Fruit fly (Drosophila melanogaster) whole organism, embryonic: Measurements from ENCODE around the gene CG10863.
A peak's percentile ranks its signal among the peaks of the same experiment; 100 is the strongest.

Experiments
- CG10366 ChIP-seq: fragments of 200-800 bp; sonication (Bioruptor generic); IDR thresholded peaks from 2 replicates; pipeline ENCODE4 v1.3.6; 2022; ENCODE audit warnings: missing biosample characterization, missing genetic modification characterization
- CG12155 ChIP-seq: fragments of 200-800 bp; sonication (Bioruptor generic); optimal IDR thresholded peaks from 3 replicates; lab custom pipeline; 2016; ENCODE audit warnings: missing biosample characterization, missing genetic modification characterization
- CG14710 ChIP-seq: fragments of 200-800 bp; sonication (Bioruptor generic); optimal IDR thresholded peaks from 3 replicates; lab custom pipeline; 2019; ENCODE audit warnings: missing biosample characterization, mild to moderate bottlenecking, missing genetic modification characterization, moderate library complexity
- CG16813 ChIP-seq: fragments of 200-800 bp; sonication (Bioruptor generic); IDR thresholded peaks from 3 replicates; pipeline ENCODE4 v1.3.6; 2022; ENCODE audit warnings: missing biosample characterization, missing genetic modification characterization; ENCODE audit not compliant: partially characterized antibody
- CG18599 ChIP-seq: fragments of 200-800 bp; sonication (Bioruptor generic); optimal IDR thresholded peaks from 3 replicates; lab custom pipeline; 2017; ENCODE audit warnings: missing biosample characterization, missing genetic modification characterization, mild to moderate bottlenecking, moderate library complexity, missing genetic modification reagents
- CG2116 ChIP-seq: fragments of 200-800 bp; sonication (Bioruptor generic); optimal IDR thresholded peaks from 3 replicates; lab custom pipeline; 2018; ENCODE audit warnings: missing biosample characterization, mild to moderate bottlenecking, missing genetic modification characterization
- CG30403 ChIP-seq: fragments of 200-800 bp; sonication (Bioruptor generic); optimal IDR thresholded peaks from 3 replicates; lab custom pipeline; 2016; ENCODE audit warnings: missing biosample characterization, missing genetic modification characterization
- CG30431 ChIP-seq: fragments of 200-800 bp; sonication (Bioruptor generic); optimal IDR thresholded peaks from 2 replicates; lab custom pipeline; 2017; ENCODE audit warnings: missing biosample characterization, missing genetic modification characterization
- CG31388 ChIP-seq: fragments of 200-800 bp; sonication (Bioruptor generic); optimal IDR thresholded peaks from 2 replicates; lab custom pipeline; 2016; ENCODE audit warnings: missing biosample characterization, missing genetic modification characterization
- CG32767 ChIP-seq: fragments of 200-800 bp; sonication (Bioruptor generic); IDR thresholded peaks from 2 replicates; pipeline ENCODE4 v1.3.6; 2022; ENCODE audit warnings: missing biosample characterization, missing genetic modification characterization
- CG4404 ChIP-seq: fragments of 200-800 bp; sonication (Bioruptor generic); IDR thresholded peaks from 2 replicates; pipeline ENCODE4 v1.3.6; 2022; ENCODE audit warnings: missing biosample characterization, missing genetic modification characterization
- CG4707 ChIP-seq: fragments of 200-800 bp; sonication (Bioruptor generic); optimal IDR thresholded peaks from 2 replicates; lab custom pipeline; 2018; ENCODE audit warnings: missing biosample characterization, mild to moderate bottlenecking, missing genetic modification characterization, moderate library complexity
- CG5180 ChIP-seq: fragments of 200-800 bp; sonication (Bioruptor generic); optimal IDR thresholded peaks from 3 replicates; lab custom pipeline; 2017; ENCODE audit warnings: missing biosample characterization, missing genetic modification characterization, mild to moderate bottlenecking, moderate library complexity, missing genetic modification reagents
- CG6254 ChIP-seq: fragments of 200-800 bp; sonication (Bioruptor generic); optimal IDR thresholded peaks from 3 replicates; lab custom pipeline; 2017; ENCODE audit warnings: mild to moderate bottlenecking, missing biosample characterization, missing genetic modification reagents, missing genetic modification characterization
- CG7987 ChIP-seq: fragments of 200-800 bp; sonication (Bioruptor generic); optimal IDR thresholded peaks from 2 replicates; lab custom pipeline; 2018; ENCODE audit warnings: missing biosample characterization, mild to moderate bottlenecking, missing genetic modification characterization, moderate library complexity
- Doc2 ChIP-seq: fragments of 200-800 bp; sonication (Bioruptor generic); IDR thresholded peaks from 2 replicates; pipeline ENCODE4 v1.3.6; 2022; ENCODE audit warnings: missing biosample characterization, missing genetic modification characterization
- Dref ChIP-seq: fragments of 200-800 bp; sonication (Bioruptor generic); IDR thresholded peaks from 2 replicates; pipeline ENCODE4 v1.3.6; 2022; ENCODE audit warnings: missing biosample characterization, missing genetic modification characterization
- ERR ChIP-seq: fragments of 200-800 bp; sonication (Bioruptor generic); optimal IDR thresholded peaks from 2 replicates; lab custom pipeline; 2016; ENCODE audit warnings: missing biosample characterization, missing genetic modification characterization
- Ets65A ChIP-seq: fragments of 200-800 bp; sonication (Bioruptor generic); peaks from one replicate; lab custom pipeline; 2016; ENCODE audit warnings: missing biosample characterization, missing genetic modification characterization
- HLH54F ChIP-seq: fragments of 200-800 bp; sonication (Bioruptor generic); optimal IDR thresholded peaks from 3 replicates; lab custom pipeline; 2016; ENCODE audit warnings: missing biosample characterization, missing genetic modification characterization
- HmgZ ChIP-seq: fragments of 200-800 bp; sonication (Bioruptor generic); optimal IDR thresholded peaks from 2 replicates; lab custom pipeline; 2018; ENCODE audit warnings: missing biosample characterization, mild to moderate bottlenecking, missing genetic modification characterization
- Lim3 ChIP-seq: fragments of 200-800 bp; sonication (Bioruptor generic); IDR thresholded peaks from 2 replicates; pipeline ENCODE4 v1.3.6; 2022; ENCODE audit warnings: missing biosample characterization, missing genetic modification characterization
- MESR4 ChIP-seq: fragments of 200-800 bp; sonication (Bioruptor generic); optimal IDR thresholded peaks from 2 replicates; lab custom pipeline; 2018; ENCODE audit warnings: missing biosample characterization, mild to moderate bottlenecking, missing genetic modification characterization, moderate library complexity
- Med ChIP-seq: fragments of 200-800 bp; sonication (Bioruptor generic); peaks from one replicate; lab custom pipeline; 2016; ENCODE audit warnings: missing biosample characterization, missing genetic modification characterization, mild to moderate bottlenecking, inconsistent platforms, moderate library complexity
- Neu2 ChIP-seq: fragments of 200-800 bp; sonication (Bioruptor generic); optimal IDR thresholded peaks from 3 replicates; lab custom pipeline; 2016; ENCODE audit warnings: missing biosample characterization, missing genetic modification characterization, borderline replicate concordance
- Pdp1 ChIP-seq, 2 experiments: fragments of 200-800 bp; sonication (Bioruptor generic); optimal IDR thresholded peaks; 3 replicates each; lab custom pipeline; 2016; ENCODE audit warnings: missing biosample characterization in 2 of 2, missing genetic modification characterization in 2 of 2, mild to moderate bottlenecking in 1 of 2, moderate library complexity in 1 of 2
- dati ChIP-seq: fragments of 200-800 bp; sonication (Bioruptor generic); IDR thresholded peaks from 2 replicates; pipeline ENCODE4 v1.3.6; 2022; ENCODE audit warnings: missing biosample characterization, missing genetic modification characterization
- gce ChIP-seq: fragments of 200-800 bp; sonication (Bioruptor generic); IDR thresholded peaks from 3 replicates; pipeline ENCODE4 v1.3.6; 2022; ENCODE audit warnings: missing biosample characterization, missing genetic modification characterization
- inv ChIP-seq: fragments of 200-800 bp; sonication (Bioruptor generic); IDR thresholded peaks from 2 replicates; pipeline ENCODE4 v1.3.6; 2022; ENCODE audit warnings: missing biosample characterization, missing genetic modification characterization; ENCODE audit not compliant: partially characterized antibody
- jigr1 ChIP-seq: fragments of 200-800 bp; sonication (Bioruptor generic); IDR thresholded peaks from 3 replicates; pipeline ENCODE4 v1.3.6; 2022; ENCODE audit warnings: missing biosample characterization, missing genetic modification characterization
- lbe ChIP-seq: fragments of 200-800 bp; sonication (Bioruptor generic); optimal IDR thresholded peaks from 2 replicates; lab custom pipeline; 2016; ENCODE audit warnings: missing biosample characterization, mild to moderate bottlenecking, missing genetic modification characterization
- nerfin-1 ChIP-seq: fragments of 200-800 bp; sonication (Bioruptor generic); optimal IDR thresholded peaks from 3 replicates; lab custom pipeline; 2019; ENCODE audit warnings: missing biosample characterization, mild to moderate bottlenecking, missing genetic modification characterization, moderate library complexity
- pum ChIP-seq: fragments of 200-800 bp; sonication (Bioruptor generic); optimal IDR thresholded peaks from 2 replicates; lab custom pipeline; 2016; ENCODE audit warnings: missing biosample characterization, missing genetic modification characterization
- salm ChIP-seq: fragments of 200-800 bp; sonication (Bioruptor generic); optimal IDR thresholded peaks from 2 replicates; lab custom pipeline; 2018; ENCODE audit warnings: missing biosample characterization, mild to moderate bottlenecking, missing genetic modification characterization
- seq ChIP-seq: fragments of 200-800 bp; sonication (Bioruptor generic); IDR thresholded peaks from 2 replicates; pipeline ENCODE4 v1.3.6; 2022; ENCODE audit warnings: missing biosample characterization, missing genetic modification characterization
- stwl ChIP-seq: fragments of 200-800 bp; sonication (Bioruptor generic); optimal IDR thresholded peaks from 3 replicates; lab custom pipeline; 2018; ENCODE audit warnings: missing biosample characterization, mild to moderate bottlenecking, missing genetic modification characterization, moderate library complexity
- tgo ChIP-seq: fragments of 200-800 bp; sonication (Bioruptor generic); IDR thresholded peaks from 3 replicates; pipeline ENCODE4 v1.3.6; 2022; ENCODE audit warnings: missing biosample characterization, missing genetic modification characterization
- tna ChIP-seq: fragments of 200-800 bp; sonication (Bioruptor generic); IDR thresholded peaks from 2 replicates; pipeline ENCODE4 v1.3.6; 2022; ENCODE audit warnings: missing biosample characterization, missing genetic modification characterization; ENCODE audit not compliant: partially characterized antibody
- unc-4 ChIP-seq: fragments of 200-800 bp; sonication (Bioruptor generic); IDR thresholded peaks from 2 replicates; pipeline ENCODE4 v1.3.6; 2022; ENCODE audit warnings: missing biosample characterization, missing genetic modification characterization; ENCODE audit not compliant: partially characterized antibody
- wdn ChIP-seq: fragments of 200-800 bp; sonication (Bioruptor generic); IDR thresholded peaks from 2 replicates; pipeline ENCODE4 v1.3.6; 2022; ENCODE audit warnings: missing biosample characterization, missing genetic modification characterization

CG10863 gene

dm6 chr3L:3928205-3928942 lies 13.9 kb downstream of the CG10863 start (continued):
- TF ChIP-seq Pdp1 (GFP tag; optimal IDR thresholded peaks at IDR 0.05; lab: Kevin White, UChicago) (peak; percentile 76 to 79), CG4707 (GFP tag; lab: Kevin White, UChicago) (peak; percentile 20), CG30431 (peak; percentile 62), dati (GFP tag; lab: Robert Waterston, UW) (peak; percentile 47; the same call in 1 of the 2 replicates), salm (tag; lab: Kevin White, UChicago) (peak; percentile 58), gce (peak; percentile 47; the same call in 1 of the 3 replicates), stwl (tag; lab: Kevin White, UChicago) (no peak), Doc2 (GFP tag; lab: Robert Waterston, UW) (peak; percentile 50; the same call in 1 of the 2 replicates), nerfin-1 (tag; lab: Kevin White, UChicago) (peak; percentile 62), inv (GFP tag; lab: Robert Waterston, UW) (no peak), CG14710 (no peak), CG6254 (GFP tag; lab: Kevin White, UChicago) (peak; percentile 47), CG31388 (GFP tag; lab: Kevin White, UChicago) (peak; percentile 35), CG16813 (GFP tag; lab: Robert Waterston, UW) (no peak), wdn (peak; percentile 91), Neu2 (GFP tag; lab: Kevin White, UChicago) (no peak), CG18599 (peak; percentile 97), seq (GFP tag; lab: Robert Waterston, UW) (peak; percentile 86), tgo (GFP tag; lab: Robert Waterston, UW) (peak; percentile 87), CG7987 (peak; percentile 42), ERR (GFP tag; lab: Kevin White, UChicago) (peak; percentile 84), HmgZ (tag; lab: Kevin White, UChicago) (peak; percentile 95), tna (no peak), CG12155 (GFP tag; lab: Kevin White, UChicago) (peak; percentile 88)

DNA sequence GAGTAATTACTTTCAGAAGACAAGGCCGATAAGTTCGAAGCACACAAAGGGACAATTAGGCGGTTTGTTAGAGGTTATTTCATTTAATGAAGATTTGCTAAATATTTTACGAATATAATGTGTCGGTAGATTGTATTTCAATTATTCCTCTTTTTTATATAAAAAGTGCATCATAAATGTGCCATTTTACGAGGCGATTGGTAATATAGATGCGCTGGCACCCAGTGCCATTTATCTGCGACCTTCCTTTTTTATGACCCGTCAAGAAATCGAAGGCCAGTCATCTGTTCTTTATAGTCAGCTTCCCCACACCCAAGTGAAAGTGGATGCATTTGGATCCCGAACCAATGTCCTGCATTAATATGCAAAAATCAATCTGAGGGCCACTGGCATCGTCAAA lies 14.8 kb downstream of the CG10863 start:
- TF ChIP-seq Lim3 (GFP tag; lab: Robert Waterston, UW) (no peak), MESR4 (GFP tag; lab: Kevin White, UChicago) (no peak), CG2116 (no peak), CG32767 (GFP tag; lab: Robert Waterston, UW) (no peak), HLH54F (GFP tag; lab: Kevin White, UChicago) (no peak), CG5180 (GFP tag; lab: Kevin White, UChicago) (no peak), unc-4 (GFP tag; lab: Robert Waterston, UW) (no peak), CG4404 (GFP tag; lab: Robert Waterston, UW) (no peak), Ets65A (GFP tag; lab: Kevin White, UChicago) (peak; percentile 59), Med (peak; percentile 65), pum (GFP tag; lab: Kevin White, UChicago) (no peak), ERR (GFP tag; lab: Kevin White, UChicago) (no peak), jigr1 (GFP tag; lab: Robert Waterston, UW) (no peak), CG10366 (GFP tag; lab: Robert Waterston, UW) (no peak), Dref (GFP tag; lab: Robert Waterston, UW) (no peak), CG30403 (no peak), lbe (GFP tag; lab: Kevin White, UChicago) (no peak)
- TF ChIP-seq, all 482 proteins: peak for 2
